Fruit fly (Drosophila melanogaster) whole organism, adult: ENCODE results near the gene CG14721.

ENCODE experiments used
- CG14711 ChIP-seq: fragments of 200-800 bp; sonication (Bioruptor generic); optimal IDR thresholded peaks from 2 replicates; lab custom pipeline; 2018; ENCODE audit warnings: missing biosample characterization, mild to moderate bottlenecking, missing genetic modification characterization, moderate library complexity
- CG1620 ChIP-seq: fragments of 200-800 bp; sonication (Bioruptor generic); optimal IDR thresholded peaks from 2 replicates; lab custom pipeline; 2016; ENCODE audit warnings: missing biosample characterization, missing genetic modification characterization
- CG33017 ChIP-seq: fragments of 200-800 bp; sonication (Bioruptor generic); optimal IDR thresholded peaks from 2 replicates; lab custom pipeline; 2018; ENCODE audit warnings: missing biosample characterization, mild to moderate bottlenecking, missing genetic modification characterization, moderate library complexity
- Crg-1 ChIP-seq: fragments of 200-800 bp; sonication (Bioruptor generic); optimal IDR thresholded peaks from 2 replicates; lab custom pipeline; 2016; ENCODE audit warnings: missing biosample characterization, missing genetic modification characterization
- Mnt ChIP-seq: fragments of 200-800 bp; sonication (Bioruptor generic); optimal IDR thresholded peaks from 2 replicates; lab custom pipeline; 2016; ENCODE audit warnings: missing biosample characterization, mild to moderate bottlenecking, missing genetic modification characterization

- TF ChIP-seq CG33017 (tag; lab: Kevin White, UChicago) (no peak), Crg-1 (no peak), Mnt (GFP tag; lab: Kevin White, UChicago) (no peak), CG1620 (no peak), CG14711 (no peak)
Observed at dm6 chr3R:11694311-11695305, 40.6 kb upstream of the CG14721 start, which contains the start of gene Fer3.
